Worm (Caenorhabditis elegans) whole organism, L4 larva: Measurements from ENCODE around the gene C03F11.4.

Experiments
- D1046.2 ChIP-seq: fragments of 200-800 bp; sonication (Bioruptor generic); IDR thresholded peaks from 2 replicates; pipeline ENCODE4 v1.3.6; 2022; ENCODE audit warnings: missing genetic modification characterization, missing compliant biosample characterization
- F10B5.3 ChIP-seq: sonication (generic microtip); optimal IDR thresholded peaks from 2 replicates; lab custom pipeline; 2016; ENCODE audit warnings: mild to moderate bottlenecking, missing genetic modification characterization, missing compliant biosample characterization
- F49E8.2 ChIP-seq: sonication (generic microtip); optimal IDR thresholded peaks from 2 replicates; lab custom pipeline; 2016; ENCODE audit warnings: missing compliant biosample characterization, mild to moderate bottlenecking, missing genetic modification characterization, borderline replicate concordance
- T20F7.1 ChIP-seq: fragments of 200-800 bp; sonication (Bioruptor generic); optimal IDR thresholded peaks from 2 replicates; lab custom pipeline; 2018; ENCODE audit warnings: mild to moderate bottlenecking, missing genetic modification characterization, missing compliant biosample characterization
- Y48G9A.11 ChIP-seq: fragments of 200-800 bp; sonication (Bioruptor generic); IDR thresholded peaks from 2 replicates; pipeline ENCODE4 v1.3.6; 2022; ENCODE audit warnings: missing genetic modification reagents, missing genetic modification characterization, missing compliant biosample characterization
- Y5F2A.4 ChIP-seq: fragments of 200-800 bp; sonication (Bioruptor generic); optimal IDR thresholded peaks from 2 replicates; lab custom pipeline; 2018; ENCODE audit warnings: mild to moderate bottlenecking, missing genetic modification characterization, missing compliant biosample characterization
- ZK546.5 ChIP-seq, 2 experiments: sonication (generic microtip); optimal IDR thresholded peaks; 2 replicates each; lab custom pipeline; 2017; ENCODE audit warnings: missing biosample characterization in 2 of 2, missing genetic modification characterization in 2 of 2
- aha-1 ChIP-seq: fragments of 150-350 bp; peaks from one replicate; lab custom pipeline; 2014; ENCODE audit warnings: missing biosample characterization, missing genetic modification characterization
- aly-2 ChIP-seq: sonication (generic microtip); optimal IDR thresholded peaks from 2 replicates; lab custom pipeline; 2018; ENCODE audit warnings: missing biosample characterization, missing genetic modification characterization
- attf-4 ChIP-seq: sonication (generic microtip); optimal IDR thresholded peaks from 3 replicates; lab custom pipeline; 2017; ENCODE audit warnings: missing biosample characterization, missing genetic modification characterization
- ceh-32 ChIP-seq: sonication (generic microtip); optimal IDR thresholded peaks from 2 replicates; lab custom pipeline; 2016; ENCODE audit warnings: mild to moderate bottlenecking, missing genetic modification characterization, missing compliant biosample characterization; ENCODE audit not compliant: poor library complexity
- ceh-62 ChIP-seq: sonication (generic microtip); optimal IDR thresholded peaks from 2 replicates; lab custom pipeline; 2017; ENCODE audit warnings: missing biosample characterization, missing genetic modification characterization
- ceh-82 ChIP-seq: sonication (generic microtip); optimal IDR thresholded peaks from 2 replicates; lab custom pipeline; 2017; ENCODE audit warnings: missing biosample characterization, missing genetic modification characterization
- ces-1 ChIP-seq: fragments of 150-350 bp; sonication (generic microtip); optimal IDR thresholded peaks from 4 replicates; lab custom pipeline; 2014; ENCODE audit warnings: missing biosample characterization, missing genetic modification reagents, missing genetic modification characterization
- daf-12 ChIP-seq: fragments of 150-350 bp; optimal IDR thresholded peaks from 2 replicates; lab custom pipeline; 2014; ENCODE audit warnings: missing biosample characterization, missing genetic modification reagents, missing genetic modification characterization
- daf-8 ChIP-seq: fragments of 200-800 bp; sonication (Bioruptor generic); IDR thresholded peaks from 2 replicates; pipeline ENCODE4 v1.3.6; 2022; ENCODE audit warnings: missing genetic modification characterization, missing compliant biosample characterization
- dmd-6 ChIP-seq: fragments of 200-800 bp; sonication (Bioruptor generic); IDR thresholded peaks from 2 replicates; pipeline ENCODE4 v1.3.6; 2022; ENCODE audit warnings: missing genetic modification reagents, missing genetic modification characterization, missing compliant biosample characterization
- dmd-8 ChIP-seq: fragments of 200-800 bp; sonication (Bioruptor generic); IDR thresholded peaks from 2 replicates; pipeline ENCODE4 v1.3.6; 2022; ENCODE audit warnings: missing genetic modification characterization, missing compliant biosample characterization
- dmd-9 ChIP-seq: fragments of 200-800 bp; sonication (Bioruptor generic); IDR thresholded peaks from 2 replicates; pipeline ENCODE4 v1.3.6; 2022; ENCODE audit warnings: missing genetic modification reagents, missing genetic modification characterization, missing compliant biosample characterization
- duxl-1 ChIP-seq: sonication (generic microtip); optimal IDR thresholded peaks from 2 replicates; lab custom pipeline; 2016; ENCODE audit warnings: mild to moderate bottlenecking, missing genetic modification characterization, moderate library complexity, missing compliant biosample characterization; ENCODE audit not compliant: poor library complexity
- dve-1 ChIP-seq: sonication (generic microtip); optimal IDR thresholded peaks from 2 replicates; lab custom pipeline; 2017; ENCODE audit warnings: antibody characterized with exemption, mild to moderate bottlenecking, missing genetic modification characterization, missing compliant biosample characterization; ENCODE audit not compliant: insufficient read depth
- egl-43 ChIP-seq: fragments of 200-800 bp; sonication (Bioruptor generic); IDR thresholded peaks from 2 replicates; pipeline ENCODE4 v1.3.6; 2022; ENCODE audit warnings: missing genetic modification reagents, missing genetic modification characterization, missing compliant biosample characterization
- fkh-10 ChIP-seq: fragments of 150-350 bp; optimal IDR thresholded peaks from 2 replicates; lab custom pipeline; 2014; ENCODE audit warnings: missing biosample characterization, missing genetic modification reagents, missing genetic modification characterization
- hlh-11 ChIP-seq: fragments of 200-800 bp; sonication (Bioruptor generic); optimal IDR thresholded peaks from 2 replicates; lab custom pipeline; 2018; ENCODE audit warnings: mild to moderate bottlenecking, missing genetic modification characterization, missing compliant biosample characterization
- hlh-30 ChIP-seq: sonication (generic microtip); optimal IDR thresholded peaks from 2 replicates; lab custom pipeline; 2017; ENCODE audit warnings: antibody characterized with exemption, mild to moderate bottlenecking, missing genetic modification characterization, missing compliant biosample characterization; ENCODE audit not compliant: insufficient read depth
- jun-1 ChIP-seq: fragments of 150-350 bp; optimal IDR thresholded peaks from 2 replicates; lab custom pipeline; 2014; ENCODE audit warnings: missing biosample characterization, missing genetic modification reagents, missing genetic modification characterization
- lin-13 ChIP-seq: fragments of 150-350 bp; optimal IDR thresholded peaks from 2 replicates; lab custom pipeline; 2014; ENCODE audit warnings: missing biosample characterization, missing genetic modification reagents, missing genetic modification characterization
- lir-3 ChIP-seq: sonication (generic microtip); optimal IDR thresholded peaks from 2 replicates; lab custom pipeline; 2016; ENCODE audit warnings: mild to moderate bottlenecking, missing genetic modification characterization, missing compliant biosample characterization
- madf-9 ChIP-seq: fragments of 200-800 bp; sonication (Bioruptor generic); conservative IDR thresholded peaks from 2 replicates; pipeline ENCODE4 v1.3.6; 2022; ENCODE audit warnings: missing genetic modification reagents, missing genetic modification characterization, missing compliant biosample characterization
- mep-1 ChIP-seq: fragments of 150-350 bp; sonication (generic microtip); optimal IDR thresholded peaks from 3 replicates; lab custom pipeline; 2014; ENCODE audit warnings: missing biosample characterization, missing genetic modification characterization
- mxl-3 ChIP-seq: fragments of 200-800 bp; sonication (Bioruptor generic); optimal IDR thresholded peaks from 2 replicates; lab custom pipeline; 2018; ENCODE audit warnings: mild to moderate bottlenecking, missing genetic modification characterization, missing compliant biosample characterization
- nhr-10 ChIP-seq: fragments of 150-350 bp; optimal IDR thresholded peaks from 2 replicates; lab custom pipeline; 2014; ENCODE audit warnings: missing biosample characterization, missing genetic modification characterization
- nhr-102 ChIP-seq: sonication (generic microtip); optimal IDR thresholded peaks from 2 replicates; lab custom pipeline; 2016; ENCODE audit warnings: mild to moderate bottlenecking, missing genetic modification characterization, moderate library complexity, missing compliant biosample characterization
- nhr-111 ChIP-seq: fragments of 200-800 bp; sonication (Bioruptor generic); optimal IDR thresholded peaks from 2 replicates; lab custom pipeline; 2018; ENCODE audit warnings: mild to moderate bottlenecking, missing genetic modification characterization, missing compliant biosample characterization
- nhr-25 ChIP-seq: sonication (generic microtip); optimal IDR thresholded peaks from 2 replicates; lab custom pipeline; 2017; ENCODE audit warnings: missing genetic modification characterization, mild to moderate bottlenecking, missing compliant biosample characterization, antibody characterized with exemption, moderate library complexity, borderline replicate concordance; ENCODE audit not compliant: insufficient read depth
- nhr-41 ChIP-seq: fragments of 200-800 bp; sonication (Bioruptor generic); IDR thresholded peaks from 2 replicates; pipeline ENCODE4 v1.3.6; 2022; ENCODE audit warnings: missing genetic modification reagents, missing genetic modification characterization, missing compliant biosample characterization
- nhr-48 ChIP-seq: sonication (generic microtip); optimal IDR thresholded peaks from 2 replicates; lab custom pipeline; 2016; ENCODE audit warnings: mild to moderate bottlenecking, missing genetic modification characterization, missing compliant biosample characterization
- nhr-76 ChIP-seq: fragments of 150-350 bp; optimal IDR thresholded peaks from 2 replicates; lab custom pipeline; 2014; ENCODE audit warnings: missing biosample characterization, missing genetic modification characterization
- nhr-77 ChIP-seq: fragments of 150-350 bp; optimal IDR thresholded peaks from 2 replicates; lab custom pipeline; 2014; ENCODE audit warnings: missing biosample characterization, missing genetic modification characterization
- php-3 ChIP-seq: fragments of 200-800 bp; sonication (Bioruptor generic); IDR thresholded peaks from 2 replicates; pipeline ENCODE4 v1.3.6; 2022; ENCODE audit warnings: missing genetic modification reagents, missing genetic modification characterization, missing compliant biosample characterization
- rbr-2 ChIP-seq: sonication (generic microtip); optimal IDR thresholded peaks from 2 replicates; lab custom pipeline; 2016; ENCODE audit warnings: missing genotype, missing genetic modification characterization, missing compliant biosample characterization
- saeg-2 ChIP-seq: fragments of 200-800 bp; sonication (Bioruptor generic); IDR thresholded peaks from 2 replicates; pipeline ENCODE4 v1.3.6; 2022; ENCODE audit warnings: missing genetic modification reagents, missing genetic modification characterization, missing compliant biosample characterization
- spr-1 ChIP-seq: sonication (generic microtip); optimal IDR thresholded peaks from 2 replicates; lab custom pipeline; 2016; ENCODE audit warnings: mild to moderate bottlenecking, missing genetic modification characterization, missing compliant biosample characterization
- spr-3 ChIP-seq: fragments of 200-800 bp; sonication (Bioruptor generic); optimal IDR thresholded peaks from 2 replicates; lab custom pipeline; 2018; ENCODE audit warnings: mild to moderate bottlenecking, missing genetic modification characterization, missing compliant biosample characterization
- tag-97 ChIP-seq: fragments of 200-800 bp; sonication (Bioruptor generic); IDR thresholded peaks from 2 replicates; pipeline ENCODE4 v1.3.6; 2022; ENCODE audit warnings: missing genetic modification characterization, missing compliant biosample characterization
- unc-62 ChIP-seq, 3 experiments: fragments of 150-350 bp in 1 of 3; sonication (generic microtip); optimal IDR thresholded peaks in 2 of 3; peaks in 1 of 3; 1 replicate in 1 of 3; 2 replicates in 2 of 3; lab custom pipeline; 2014 to 2017; ENCODE audit warnings: missing biosample characterization in 3 of 3, missing genetic modification characterization in 3 of 3, missing genetic modification reagents in 3 of 3, missing genotype in 1 of 3
- vab-7 ChIP-seq: fragments of 200-800 bp; sonication (Bioruptor generic); IDR thresholded peaks from 2 replicates; pipeline ENCODE4 v1.3.6; 2022; ENCODE audit warnings: missing genetic modification reagents, missing genetic modification characterization, missing compliant biosample characterization
- zag-1 ChIP-seq: fragments of 150-350 bp; optimal IDR thresholded peaks from 2 replicates; lab custom pipeline; 2014; ENCODE audit warnings: missing biosample characterization, missing genetic modification characterization
- zip-11 ChIP-seq: fragments of 200-800 bp; sonication (Bioruptor generic); IDR thresholded peaks from 2 replicates; pipeline ENCODE4 v1.3.6; 2022; ENCODE audit warnings: missing genetic modification characterization, missing compliant biosample characterization

C03F11.4 gene

DNA sequence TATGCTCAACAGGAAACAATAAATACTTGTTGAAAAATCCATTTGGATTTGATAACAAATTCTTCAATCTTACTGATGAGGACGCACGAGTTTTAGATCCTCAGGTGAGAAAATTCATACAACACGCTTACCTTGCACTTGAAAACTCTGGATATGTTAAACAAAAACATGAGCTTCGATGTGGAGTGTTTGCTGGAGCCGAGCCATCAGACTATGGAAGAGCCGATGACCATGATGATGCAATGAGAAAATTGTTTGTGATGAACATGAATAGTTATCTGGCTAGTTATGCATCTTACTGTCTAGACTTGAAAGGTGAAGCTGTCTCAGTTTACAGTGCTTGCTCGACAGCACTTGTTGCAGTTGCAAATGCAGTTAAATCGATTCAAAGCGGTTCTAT is 27.7 kb upstream of the C03F11.4 start:
- TF ChIP-seq unc-62 (GFP tag; optimal IDR thresholded peaks at IDR 0.05 in 1 of 2; lab: Kevin White, UChicago) (peak in 1 of 2 experiments; percentile 94), unc-62 (tag; optimal IDR thresholded peaks at IDR 0.05; lab: Kevin White, UChicago) (no peak), nhr-102 (tag; lab: Kevin White, UChicago) (no peak), dmd-8 (GFP tag; lab: Robert Waterston, UW) (no peak), nhr-25 (tag; lab: Kevin White, UChicago) (no peak), ceh-32 (tag; lab: Kevin White, UChicago) (no peak)
- TF ChIP-seq, all 104 proteins: peak for 1

- TF ChIP-seq ces-1 (GFP tag; lab: Kevin White, UChicago) = peak; percentile 78
- peak; percentile 99 for TF ChIP-seq rbr-2
- no peak for TF ChIP-seq aly-2 (tag; lab: Kevin White, UChicago)
- TF ChIP-seq F49E8.2 = peak; percentile 37
- peak; percentile 98 for TF ChIP-seq duxl-1 (tag; lab: Kevin White, UChicago)
- TF ChIP-seq D1046.2 (GFP tag; lab: Robert Waterston, UW) = peak; percentile 78
- peak; percentile 10 to 55 for TF ChIP-seq ZK546.5 (tag; optimal IDR thresholded peaks at IDR 0.05; lab: Kevin White, UChicago)
- TF ChIP-seq dmd-9 = peak; percentile 88
- TF ChIP-seq nhr-76 (tag; lab: Kevin White, UChicago) = peak; percentile 76
- TF ChIP-seq vab-7 (GFP tag; lab: Robert Waterston, UW) = peak; percentile 92
- TF ChIP-seq aha-1 (tag; lab: Kevin White, UChicago) = peak; percentile 100
- TF ChIP-seq Y48G9A.11 (GFP tag; lab: Robert Waterston, UW) = no peak
- peak; percentile 97 for TF ChIP-seq mxl-3 (GFP tag; lab: Kevin White, UChicago)
- TF ChIP-seq php-3 = peak; percentile 98
- TF ChIP-seq zag-1 = peak; percentile 89
- peak; percentile 95 for TF ChIP-seq lin-13 (GFP tag; lab: Kevin White, UChicago)
- TF ChIP-seq dmd-8 (GFP tag; lab: Robert Waterston, UW) = peak; percentile 73
- peak; percentile 99 for TF ChIP-seq jun-1 (tag; lab: Kevin White, UChicago)
- peak; percentile 90 for TF ChIP-seq hlh-30 (tag; lab: Kevin White, UChicago)
- TF ChIP-seq nhr-48 (tag; lab: Kevin White, UChicago) = peak; percentile 95
- peak; percentile 97 for TF ChIP-seq spr-1
- TF ChIP-seq daf-12 (tag; lab: Kevin White, UChicago) = no peak
- TF ChIP-seq nhr-10 (tag; lab: Kevin White, UChicago) = peak; percentile 97
- TF ChIP-seq F10B5.3 = peak; percentile 96
- peak; percentile 83 for TF ChIP-seq attf-4 (tag; lab: Kevin White, UChicago)
- peak; percentile 98 for TF ChIP-seq dve-1 (tag; lab: Kevin White, UChicago)
- peak; percentile 95 for TF ChIP-seq hlh-11
- peak; percentile 99 for TF ChIP-seq nhr-77 (tag; lab: Kevin White, UChicago)
- peak; percentile 92 for TF ChIP-seq lir-3
- TF ChIP-seq ceh-82 = peak; percentile 80
- peak; percentile 92 for TF ChIP-seq saeg-2 (GFP tag; lab: Robert Waterston, UW)
- peak; percentile 89 for TF ChIP-seq nhr-41
- TF ChIP-seq Y5F2A.4 (GFP tag; lab: Kevin White, UChicago) = peak; percentile 92
- TF ChIP-seq zip-11 (GFP tag; lab: Robert Waterston, UW) = no peak
- TF ChIP-seq dmd-6 = peak; percentile 97
- TF ChIP-seq mep-1 = peak; percentile 99
- peak; percentile 97 for TF ChIP-seq spr-3
- TF ChIP-seq nhr-111 (GFP tag; lab: Kevin White, UChicago) = no peak
- peak; percentile 77 for TF ChIP-seq fkh-10
- TF ChIP-seq madf-9 = peak; percentile 96
- no peak for TF ChIP-seq tag-97 (GFP tag; lab: Robert Waterston, UW)
- TF ChIP-seq daf-8 (GFP tag; lab: Robert Waterston, UW) = peak; percentile 38; the same call in 1 of the 2 replicates
- no peak for TF ChIP-seq ceh-62 (tag; lab: Kevin White, UChicago)
- peak; percentile 91 for TF ChIP-seq T20F7.1 (GFP tag; lab: Kevin White, UChicago)
- TF ChIP-seq egl-43 (GFP tag; lab: Robert Waterston, UW) = peak; percentile 99
Measured at ce11 chrX:5429335-5429734, 23.1 kb upstream of the C03F11.4 start.
